Worm (Caenorhabditis elegans): ENCODE results near the gene acbp-7.

Gene acbp-7

ce11 chrIII:4850139-4850538, 12.6 kb downstream of the acbp-7 start, which contains the start of gene F26A1.1 (continued):
- TF ChIP-seq lir-3 (tag; optimal IDR thresholded peaks at IDR 0.05) (no peak), fos-1 (tag; optimal IDR thresholded peaks at IDR 0.05) (no peak), daf-16 (GFP tag; optimal IDR thresholded peaks at IDR 0.05) (no peak), daf-16 (tag; optimal IDR thresholded peaks at IDR 0.05) (peak; percentile 6), lin-29 (GFP tag; IDR thresholded peaks at IDR 0.05) (no peak), zfp-2 (tag; optimal IDR thresholded peaks at IDR 0.05) (no peak), duxl-1 (tag; optimal IDR thresholded peaks at IDR 0.05; ENCODE audit: poor library complexity) (no peak)

ce11 chrIII:4852025-4852424, 14.5 kb downstream of the acbp-7 start, which contains the start of gene ced-4:
ced-4 (plus strand) TSS chrIII:4852325.
- no peak for TF ChIP-seq duxl-1 (tag; optimal IDR thresholded peaks at IDR 0.05; ENCODE audit: poor library complexity)
- peak; percentile 75 for TF ChIP-seq aha-1 (tag)

ce11 chrIII:4854918-4855317, 17.4 kb downstream of the acbp-7 start, which contains the start of gene C35D10.8:
C35D10.8 (plus strand) TSS chrIII:4855218.
- no peak for TF ChIP-seq nhr-6 (tag; optimal IDR thresholded peaks at IDR 0.05)
- no peak for TF ChIP-seq arid-1 (GFP tag; conservative IDR thresholded peaks at IDR 0.05)
- TF ChIP-seq nhr-41 (GFP tag; IDR thresholded peaks at IDR 0.05): no peak
- no peak for TF ChIP-seq mdt-29 (GFP tag; IDR thresholded peaks at IDR 0.05)
- no peak for TF ChIP-seq zip-11 (GFP tag; IDR thresholded peaks at IDR 0.05)
- no peak for TF ChIP-seq dmd-8 (GFP tag; IDR thresholded peaks at IDR 0.05)
- TF ChIP-seq F37D6.2 (tag; optimal IDR thresholded peaks at IDR 0.05): no peak
- TF ChIP-seq Y48G9A.11 (GFP tag; IDR thresholded peaks at IDR 0.05): no peak
- TF ChIP-seq aly-2 (tag; optimal IDR thresholded peaks at IDR 0.05): no peak
- no peak for TF ChIP-seq spr-3 (GFP tag; optimal IDR thresholded peaks at IDR 0.05)
- no peak for TF ChIP-seq hlh-11 (tag; optimal IDR thresholded peaks at IDR 0.05)
- no peak for TF ChIP-seq madf-9 (GFP tag; conservative IDR thresholded peaks at IDR 0.05)
- no peak for TF ChIP-seq ZK546.5 (tag; optimal IDR thresholded peaks at IDR 0.05)
- no peak for TF ChIP-seq cey-2 (tag; optimal IDR thresholded peaks at IDR 0.05; ENCODE audit: borderline replicate concordance, insufficient read depth)
- TF ChIP-seq ceh-28 (tag; optimal IDR thresholded peaks at IDR 0.05): no peak

- no peak for TF ChIP-seq F37D6.2 (tag; optimal IDR thresholded peaks at IDR 0.05)
- no peak for TF ChIP-seq lin-29 (GFP tag; IDR thresholded peaks at IDR 0.05)
- TF ChIP-seq lin-38 (GFP tag; IDR thresholded peaks at IDR 0.05): peak; percentile 35; the same call in 1 of the 2 replicates
- no peak for TF ChIP-seq hif-1 (tag; optimal IDR thresholded peaks at IDR 0.05)
- no peak for TF ChIP-seq unc-62 (GFP tag; optimal IDR thresholded peaks at IDR 0.05 in 1 of 2)
- no peak for TF ChIP-seq unc-62 (tag; optimal IDR thresholded peaks at IDR 0.05)
- TF ChIP-seq dmd-9 (GFP tag; IDR thresholded peaks at IDR 0.05): no peak
- TF ChIP-seq ZK546.5 (tag; optimal IDR thresholded peaks at IDR 0.05): no peak
Measured at ce11 chrIII:4856109-4856508, 18.6 kb downstream of the acbp-7 start, which contains the start of gene C35D10.7. C35D10.7 (plus strand) TSS chrIII:4856193.

ce11 chrIII:4856992-4857391, 19.5 kb downstream of the acbp-7 start:
- TF ChIP-seq unc-62 (GFP tag; optimal IDR thresholded peaks at IDR 0.05 in 1 of 2): peak in 1 of 2 experiments; percentile 98
- no peak for TF ChIP-seq unc-62 (tag; optimal IDR thresholded peaks at IDR 0.05)
- no peak for TF ChIP-seq arid-1 (GFP tag; conservative IDR thresholded peaks at IDR 0.05)
- TF ChIP-seq T26A8.4 (GFP tag; IDR thresholded peaks at IDR 0.05): no peak

- TF ChIP-seq F37D6.2 (tag; optimal IDR thresholded peaks at IDR 0.05) (no peak), php-3 (GFP tag; IDR thresholded peaks at IDR 0.05) (no peak), rbr-2 (tag; optimal IDR thresholded peaks at IDR 0.05) (no peak), hlh-30 (tag; optimal IDR thresholded peaks at IDR 0.05; ENCODE audit: insufficient read depth) (no peak), nhr-237 (tag; optimal IDR thresholded peaks at IDR 0.05) (no peak), dmd-8 (GFP tag; IDR thresholded peaks at IDR 0.05) (no peak), F10B5.3 (tag; optimal IDR thresholded peaks at IDR 0.05) (no peak), nhr-28 (tag; optimal IDR thresholded peaks at IDR 0.05) (no peak), zip-2 (tag; optimal IDR thresholded peaks at IDR 0.05) (no peak), Y5F2A.4 (GFP tag; optimal IDR thresholded peaks at IDR 0.05) (no peak), mxl-3 (GFP tag; optimal IDR thresholded peaks at IDR 0.05) (no peak), ctbp-1 (GFP tag; IDR thresholded peaks at IDR 0.05) (no peak), hmg-1.1 (GFP tag; IDR thresholded peaks at IDR 0.05) (no peak), set-16 (GFP tag; IDR thresholded peaks at IDR 0.05) (no peak), dmd-6 (GFP tag; IDR thresholded peaks at IDR 0.05) (no peak), saeg-2 (GFP tag; IDR thresholded peaks at IDR 0.05) (no peak)
Measured at ce11 chrIII:4859039-4859438, 21.5 kb downstream of the acbp-7 start, which contains the start of gene C35D10.6. C35D10.6 (plus strand) TSS chrIII:4859339.

All from whole organism, L4 larva.